Fruit fly (Drosophila melanogaster) whole organism, embryonic: Measurements from ENCODE around the gene RhoGAPp190.

Experiments used
- B-H2 ChIP-seq: fragments of 200-800 bp; sonication (Bioruptor generic); optimal IDR thresholded peaks from 2 replicates; lab custom pipeline; 2018; ENCODE audit warnings: missing biosample characterization, mild to moderate bottlenecking, missing genetic modification characterization
- Bdp1 ChIP-seq: fragments of 200-800 bp; sonication (Bioruptor generic); optimal IDR thresholded peaks from 3 replicates; lab custom pipeline; 2016; ENCODE audit warnings: missing biosample characterization, missing genetic modification characterization
- Blimp-1 ChIP-seq: fragments of 200-800 bp; sonication (Bioruptor generic); optimal IDR thresholded peaks from 3 replicates; lab custom pipeline; 2018; ENCODE audit warnings: missing biosample characterization, missing genetic modification characterization, mild to moderate bottlenecking, moderate library complexity, missing genetic modification reagents
- C15 ChIP-seq: fragments of 200-800 bp; sonication (Bioruptor generic); IDR thresholded peaks from 3 replicates; pipeline ENCODE4 v1.3.6; 2022; ENCODE audit warnings: missing biosample characterization, missing genetic modification characterization
- CG10321 ChIP-seq: fragments of 200-800 bp; sonication (Bioruptor generic); IDR thresholded peaks from 2 replicates; pipeline ENCODE4 v1.3.6; 2022; ENCODE audit warnings: missing biosample characterization, missing genetic modification characterization
- CG10543 ChIP-seq: fragments of 200-800 bp; sonication (Bioruptor generic); optimal IDR thresholded peaks from 3 replicates; lab custom pipeline; 2017; ENCODE audit warnings: missing biosample characterization, mild to moderate bottlenecking, missing genetic modification characterization, moderate library complexity
- CG11093 ChIP-seq: fragments of 200-800 bp; sonication (Bioruptor generic); IDR thresholded peaks from 3 replicates; pipeline ENCODE4 v1.3.6; 2022; ENCODE audit warnings: missing biosample characterization, missing genetic modification characterization
- CG11456 ChIP-seq: fragments of 200-800 bp; sonication (Bioruptor generic); IDR thresholded peaks from 3 replicates; pipeline ENCODE4 v1.3.6; 2022; ENCODE audit warnings: missing biosample characterization, missing genetic modification characterization
- CG12071 ChIP-seq: fragments of 200-800 bp; sonication (Bioruptor generic); optimal IDR thresholded peaks from 3 replicates; lab custom pipeline; 2018; ENCODE audit warnings: missing biosample characterization, mild to moderate bottlenecking, missing genetic modification characterization
- CG12391 ChIP-seq: fragments of 200-800 bp; sonication (Bioruptor generic); optimal IDR thresholded peaks from 3 replicates; lab custom pipeline; 2018; ENCODE audit warnings: missing biosample characterization, mild to moderate bottlenecking, missing genetic modification characterization, moderate library complexity
- CG12942 ChIP-seq: fragments of 200-800 bp; sonication (Bioruptor generic); optimal IDR thresholded peaks from 3 replicates; lab custom pipeline; 2016; ENCODE audit warnings: missing biosample characterization, missing genetic modification characterization
- CG13775 ChIP-seq: fragments of 200-800 bp; sonication (Bioruptor generic); optimal IDR thresholded peaks from 3 replicates; lab custom pipeline; 2017; ENCODE audit warnings: missing biosample characterization, mild to moderate bottlenecking, missing genetic modification characterization
- CG14710 ChIP-seq: fragments of 200-800 bp; sonication (Bioruptor generic); optimal IDR thresholded peaks from 3 replicates; lab custom pipeline; 2019; ENCODE audit warnings: missing biosample characterization, mild to moderate bottlenecking, missing genetic modification characterization, moderate library complexity
- CG16779 ChIP-seq: fragments of 200-800 bp; sonication (Bioruptor generic); IDR thresholded peaks from 2 replicates; pipeline ENCODE4 v1.3.6; 2022; ENCODE audit warnings: missing biosample characterization, missing genetic modification characterization
- CG16815 ChIP-seq: fragments of 200-800 bp; sonication (Bioruptor generic); optimal IDR thresholded peaks from 3 replicates; lab custom pipeline; 2017; ENCODE audit warnings: missing biosample characterization, mild to moderate bottlenecking, missing genetic modification characterization
- CG17361 ChIP-seq: fragments of 200-800 bp; sonication (Bioruptor generic); IDR thresholded peaks from 3 replicates; pipeline ENCODE4 v1.3.6; 2022; ENCODE audit warnings: missing biosample characterization, missing genetic modification characterization
- CG17829 ChIP-seq: fragments of 200-800 bp; optimal IDR thresholded peaks from 2 replicates; lab custom pipeline; 2019; ENCODE audit warnings: missing biosample characterization, mild to moderate bottlenecking, missing genetic modification characterization, moderate library complexity
- CG2875 ChIP-seq: fragments of 200-800 bp; sonication (Bioruptor generic); optimal IDR thresholded peaks from 2 replicates; lab custom pipeline; 2017; ENCODE audit warnings: missing biosample characterization, mild to moderate bottlenecking, missing genetic modification characterization, missing genetic modification reagents
- CG31388 ChIP-seq: fragments of 200-800 bp; sonication (Bioruptor generic); optimal IDR thresholded peaks from 2 replicates; lab custom pipeline; 2016; ENCODE audit warnings: missing biosample characterization, missing genetic modification characterization
- CG32767 ChIP-seq: fragments of 200-800 bp; sonication (Bioruptor generic); IDR thresholded peaks from 2 replicates; pipeline ENCODE4 v1.3.6; 2022; ENCODE audit warnings: missing biosample characterization, missing genetic modification characterization
- CG3838 ChIP-seq: fragments of 200-800 bp; sonication (Bioruptor generic); optimal IDR thresholded peaks from 3 replicates; lab custom pipeline; 2016; ENCODE audit warnings: missing biosample characterization, missing genetic modification characterization
- CG6175 ChIP-seq: fragments of 200-800 bp; sonication (Bioruptor generic); IDR thresholded peaks from 3 replicates; pipeline ENCODE4 v1.3.6; 2022; ENCODE audit warnings: missing biosample characterization, missing genetic modification characterization
- CG9876 ChIP-seq: fragments of 200-800 bp; sonication (Bioruptor generic); optimal IDR thresholded peaks from 2 replicates; lab custom pipeline; 2016; ENCODE audit warnings: missing biosample characterization, missing genetic modification characterization
- Camta ChIP-seq: fragments of 200-800 bp; sonication (Bioruptor generic); optimal IDR thresholded peaks from 2 replicates; lab custom pipeline; 2016; ENCODE audit warnings: missing biosample characterization, missing genetic modification characterization
- Doc3 ChIP-seq: fragments of 200-800 bp; sonication (Bioruptor generic); IDR thresholded peaks from 3 replicates; pipeline ENCODE4 v1.3.6; 2022; ENCODE audit warnings: missing biosample characterization, missing genetic modification characterization; ENCODE audit not compliant: partially characterized antibody
- Ets65A ChIP-seq: fragments of 200-800 bp; sonication (Bioruptor generic); peaks from one replicate; lab custom pipeline; 2016; ENCODE audit warnings: missing biosample characterization, missing genetic modification characterization
- Gug ChIP-seq: fragments of 200-800 bp; sonication (Bioruptor generic); IDR thresholded peaks from 4 replicates; pipeline ENCODE4 v1.3.6; 2022; ENCODE audit warnings: missing biosample characterization, missing genetic modification characterization
- H2.0 ChIP-seq: fragments of 200-800 bp; sonication (Bioruptor generic); IDR thresholded peaks from 2 replicates; pipeline ENCODE4 v1.3.6; 2022; ENCODE audit warnings: missing biosample characterization, missing genetic modification characterization
- Ptx1 ChIP-seq: fragments of 200-800 bp; sonication (Bioruptor generic); IDR thresholded peaks from 2 replicates; pipeline ENCODE4 v1.3.6; 2022; ENCODE audit warnings: missing biosample characterization, missing genetic modification characterization
- Spps ChIP-seq: fragments of 200-800 bp; sonication (Bioruptor generic); optimal IDR thresholded peaks from 2 replicates; lab custom pipeline; 2018; ENCODE audit warnings: missing biosample characterization, mild to moderate bottlenecking, missing genetic modification characterization
- Trl ChIP-seq, 3 experiments: fragments of >200 bp in 2 of 3; fragments of 200-800 bp in 1 of 3; sonication (Bioruptor generic) in 1 of 3; optimal IDR thresholded peaks; 2 replicates in 1 of 3; 3 replicates in 2 of 3; lab custom pipeline; 2016 to 2017; ENCODE audit warnings: missing biosample characterization in 1 of 3, missing genetic modification characterization in 1 of 3
- ab ChIP-seq: fragments of 200-800 bp; sonication (Bioruptor generic); optimal IDR thresholded peaks from 2 replicates; lab custom pipeline; 2016; ENCODE audit warnings: missing biosample characterization, missing genetic modification characterization
- bab2 ChIP-seq: fragments of 200-800 bp; sonication (Bioruptor generic); optimal IDR thresholded peaks from 2 replicates; lab custom pipeline; 2016; ENCODE audit warnings: missing biosample characterization, missing genetic modification characterization
- crp ChIP-seq, 2 experiments: fragments of 200-800 bp; sonication (Bioruptor generic); optimal IDR thresholded peaks; 2 replicates in 1 of 2; 3 replicates in 1 of 2; lab custom pipeline; 2017; ENCODE audit warnings: missing biosample characterization in 2 of 2, missing genetic modification characterization in 2 of 2, mild to moderate bottlenecking in 1 of 2, moderate library complexity in 1 of 2
- emc ChIP-seq: fragments of 200-800 bp; sonication (Bioruptor generic); optimal IDR thresholded peaks from 2 replicates; lab custom pipeline; 2016; ENCODE audit warnings: missing biosample characterization, missing genetic modification characterization
- kah ChIP-seq: fragments of 200-800 bp; sonication (Bioruptor generic); optimal IDR thresholded peaks from 2 replicates; lab custom pipeline; 2018; ENCODE audit warnings: missing biosample characterization, mild to moderate bottlenecking, missing genetic modification characterization
- knrl ChIP-seq: fragments of 200-800 bp; sonication (Bioruptor generic); IDR thresholded peaks from 3 replicates; pipeline ENCODE4 v1.3.6; 2022; ENCODE audit warnings: missing biosample characterization, missing genetic modification characterization; ENCODE audit not compliant: partially characterized antibody
- lbe ChIP-seq: fragments of 200-800 bp; sonication (Bioruptor generic); optimal IDR thresholded peaks from 2 replicates; lab custom pipeline; 2016; ENCODE audit warnings: missing biosample characterization, mild to moderate bottlenecking, missing genetic modification characterization
- mld ChIP-seq: fragments of 200-800 bp; sonication (Bioruptor generic); IDR thresholded peaks from 3 replicates; pipeline ENCODE4 v1.3.6; 2022; ENCODE audit warnings: missing biosample characterization, missing genetic modification characterization; ENCODE audit not compliant: partially characterized antibody
- ro ChIP-seq: fragments of 200-800 bp; sonication (Bioruptor generic); IDR thresholded peaks from 2 replicates; pipeline ENCODE4 v1.3.6; 2022; ENCODE audit warnings: missing biosample characterization, missing genetic modification characterization
- sd ChIP-seq: fragments of 200-800 bp; sonication (Bioruptor generic); optimal IDR thresholded peaks from 3 replicates; lab custom pipeline; 2018; ENCODE audit warnings: missing biosample characterization, mild to moderate bottlenecking, missing genetic modification characterization, moderate library complexity
- sqz ChIP-seq: fragments of 200-800 bp; sonication (Bioruptor generic); optimal IDR thresholded peaks from 3 replicates; lab custom pipeline; 2018; ENCODE audit warnings: missing biosample characterization, mild to moderate bottlenecking, missing genetic modification characterization
- tgo ChIP-seq: fragments of 200-800 bp; sonication (Bioruptor generic); IDR thresholded peaks from 3 replicates; pipeline ENCODE4 v1.3.6; 2022; ENCODE audit warnings: missing biosample characterization, missing genetic modification characterization
- trh ChIP-seq: fragments of 200-800 bp; sonication (Bioruptor generic); optimal IDR thresholded peaks from 2 replicates; lab custom pipeline; 2016; ENCODE audit warnings: missing biosample characterization, missing genetic modification characterization
- twi ChIP-seq: fragments of 200-800 bp; optimal IDR thresholded peaks from 2 replicates; lab custom pipeline; 2019; ENCODE audit warnings: missing biosample characterization, mild to moderate bottlenecking, missing genetic modification characterization, moderate library complexity
- zfh1 ChIP-seq: fragments of 200-800 bp; sonication (Bioruptor generic); IDR thresholded peaks from 3 replicates; pipeline ENCODE4 v1.3.6; 2022; ENCODE audit warnings: missing biosample characterization, missing genetic modification characterization
- zfh2 ChIP-seq: fragments of 200-800 bp; sonication (Bioruptor generic); optimal IDR thresholded peaks from 2 replicates; lab custom pipeline; 2016; ENCODE audit warnings: missing biosample characterization, missing genetic modification characterization

RhoGAPp190 gene

DNA sequence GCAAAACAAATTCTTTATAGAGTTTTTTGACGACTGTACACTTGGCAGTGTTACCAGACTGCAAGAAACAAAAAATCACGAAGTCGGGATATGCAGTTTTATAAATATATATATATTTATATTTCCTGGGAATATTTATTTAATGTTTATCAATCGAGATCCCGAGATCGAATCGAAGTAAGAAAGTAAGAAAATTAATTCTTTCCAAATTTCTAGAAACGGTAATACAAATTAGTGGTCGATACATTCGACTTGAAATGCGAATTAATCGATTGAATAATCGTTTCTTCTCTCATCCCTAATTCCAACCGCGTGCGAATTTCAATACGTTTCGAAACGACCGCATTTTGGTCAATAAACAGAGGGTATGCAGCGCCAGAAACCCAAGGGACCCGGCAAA is 16.4 kb downstream of the RhoGAPp190 start, which contains the start of the genes CG8289 and CG5800 (continued):
- TF ChIP-seq CG10321 (GFP tag; lab: Robert Waterston, UW), result no peak

DNA sequence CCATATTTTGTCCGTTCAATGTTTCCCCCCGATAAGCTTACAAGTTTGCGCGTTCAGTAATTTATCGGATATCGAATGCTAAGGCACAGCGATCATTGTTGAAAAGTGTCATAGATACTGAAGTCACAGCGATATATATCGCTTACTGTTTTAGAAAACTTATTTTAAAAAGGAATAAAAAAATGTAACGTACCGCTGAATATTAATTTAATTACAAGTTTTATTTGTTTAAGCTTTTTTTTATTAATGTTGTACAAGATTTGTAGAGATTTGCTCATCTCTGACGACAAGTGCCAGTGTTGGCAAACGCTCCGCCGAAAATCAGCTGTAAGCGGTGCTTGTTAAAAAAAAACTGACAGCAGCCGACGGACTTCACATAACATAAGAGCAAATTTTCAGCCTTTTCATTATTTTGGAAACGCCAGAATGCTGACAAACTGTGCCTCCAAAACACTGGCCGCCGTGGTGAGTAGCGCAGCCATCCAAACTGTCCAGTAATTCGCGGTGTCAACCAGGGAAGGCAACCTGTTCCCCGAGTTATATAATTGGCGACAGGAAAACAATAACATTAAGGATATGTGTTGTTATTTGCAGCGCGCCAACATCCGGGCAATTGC is 20.3 kb downstream of the RhoGAPp190 start, which contains the start of the genes corolla and ND-24:
corolla (minus strand) TSS at position 52 of the 617 bp plus-strand sequence.
ND-24 (plus strand) TSS at position 94 of the 617 bp plus-strand sequence.
- TF ChIP-seq CG31388 (peak; percentile 84), CG9876 (GFP tag; lab: Kevin White, UChicago) (peak; percentile 68), zfh1 (GFP tag; lab: Robert Waterston, UW) (peak; percentile 89), CG17361 (GFP tag; lab: Robert Waterston, UW) (peak; percentile 84; the same call in 2 of the 3 replicates), sd (tag; lab: Kevin White, UChicago) (no peak), Bdp1 (GFP tag; lab: Kevin White, UChicago) (peak; percentile 71), CG12391 (tag; lab: Kevin White, UChicago) (peak; percentile 92), H2.0 (GFP tag; lab: Robert Waterston, UW) (peak; percentile 85), CG12071 (no peak), CG3838 (GFP tag; lab: Kevin White, UChicago) (peak; percentile 76), CG16815 (GFP tag; lab: Kevin White, UChicago) (peak; percentile 65), CG10543 (GFP tag; lab: Kevin White, UChicago) (peak; percentile 57), twi (tag; lab: Kevin White, UChicago) (peak; percentile 43), Doc3 (GFP tag; lab: Robert Waterston, UW) (peak; percentile 91), sqz (GFP tag; lab: Kevin White, UChicago) (peak; percentile 96), kah (peak; percentile 53), lbe (GFP tag; lab: Kevin White, UChicago) (peak; percentile 63), CG6175 (peak; percentile 40; the same call in 1 of the 3 replicates), zfh2 (GFP tag; lab: Kevin White, UChicago) (peak; percentile 85), Spps (tag; lab: Kevin White, UChicago) (peak; percentile 59), CG16779 (GFP tag; lab: Robert Waterston, UW) (peak; percentile 67; the same call in 1 of the 2 replicates), CG14710 (tag; lab: Kevin White, UChicago) (peak; percentile 92), B-H2 (GFP tag; lab: Kevin White, UChicago) (peak; percentile 58), Blimp-1 (GFP tag; lab: Kevin White, UChicago) (peak; percentile 80), tgo (peak; percentile 91), crp (GFP tag; optimal IDR thresholded peaks at IDR 0.05; lab: Kevin White, UChicago) (peak; percentile 72 to 93), CG11456 (peak; percentile 81), CG13775 (GFP tag; lab: Kevin White, UChicago) (peak; percentile 85), Gug (GFP tag; lab: Robert Waterston, UW) (peak; percentile 81), Ets65A (GFP tag; lab: Kevin White, UChicago) (peak; percentile 94), ab (GFP tag; lab: Kevin White, UChicago) (peak; percentile 4), Camta (GFP tag; lab: Kevin White, UChicago) (peak; percentile 85), C15 (GFP tag; lab: Robert Waterston, UW) (0 out of 3 replicates have a peak, but pooled peaks have one; percentile 50), CG11093 (peak; percentile 79), Ptx1 (peak; percentile 92), emc (peak; percentile 30), Trl (optimal IDR thresholded peaks at IDR 0.05; lab: Kevin White, UChicago) (no peak), Trl (GFP tag; optimal IDR thresholded peaks at IDR 0.05; lab: Kevin White, UChicago) (peak; percentile 79), mld (GFP tag; lab: Robert Waterston, UW) (no peak), CG12942 (GFP tag; lab: Kevin White, UChicago) (peak; percentile 85), bab2 (GFP tag; lab: Kevin White, UChicago) (peak; percentile 84), CG17829 (tag; lab: Kevin White, UChicago) (peak; percentile 70), ro (GFP tag; lab: Robert Waterston, UW) (peak; percentile 61; the same call in 1 of the 2 replicates), CG32767 (GFP tag; lab: Robert Waterston, UW) (peak; percentile 80; the same call in 1 of the 2 replicates), knrl (peak; percentile 90), CG2875 (GFP tag; lab: Kevin White, UChicago) (peak; percentile 34), trh (GFP tag; lab: Kevin White, UChicago) (peak; percentile 80)
